Worm (Caenorhabditis elegans) whole organism, L1 larva: ENCODE results near the gene C39B10.1.

Experiments
- nhr-28 ChIP-seq: fragments of 150-350 bp; optimal IDR thresholded peaks from 2 replicates; lab custom pipeline; 2014; ENCODE audit warnings: missing biosample characterization, missing genetic modification characterization
- nhr-77 ChIP-seq: fragments of 150-350 bp; optimal IDR thresholded peaks from 2 replicates; lab custom pipeline; 2014; ENCODE audit warnings: missing biosample characterization, missing genetic modification characterization
- xbp-1 ChIP-seq: sonication (generic microtip); optimal IDR thresholded peaks from 2 replicates; lab custom pipeline; 2016; ENCODE audit warnings: missing genetic modification characterization, missing compliant biosample characterization

ce11 chrX:10491875-10492523 lies 28.6 kb upstream of the C39B10.1 start:
- TF ChIP-seq xbp-1 (tag; lab: Kevin White, UChicago) (no peak), nhr-77 (tag; lab: Kevin White, UChicago) (no peak), nhr-28 (tag; lab: Kevin White, UChicago) (no peak)
